Worm (Caenorhabditis elegans) whole organism, dauer: ENCODE data around the gene pqn-89.

Experiments used
- unc-62 ChIP-seq: sonication (generic microtip); optimal IDR thresholded peaks from 2 replicates; lab custom pipeline; 2017; ENCODE audit warnings: missing biosample characterization, missing genetic modification reagents, missing genetic modification characterization

Gene pqn-89

DNA sequence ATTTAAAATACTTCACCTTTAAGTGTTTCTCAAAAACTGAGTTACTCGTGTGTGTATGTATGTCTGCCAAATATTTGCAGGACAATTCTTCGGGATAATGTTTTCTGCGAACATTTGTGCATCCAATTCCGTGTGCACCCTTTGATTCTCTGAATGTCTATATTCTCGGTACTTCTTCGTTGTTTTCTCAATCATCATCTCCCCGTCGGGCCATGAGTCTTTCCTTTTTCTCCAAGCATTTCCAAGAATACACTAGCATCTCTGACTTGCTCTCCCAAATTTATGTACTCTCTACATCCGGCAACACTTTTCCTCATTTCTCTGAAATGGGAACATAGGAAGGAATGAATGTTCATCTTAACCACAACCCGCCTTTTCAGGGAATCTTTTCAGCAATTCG is 8.2 kb downstream of the pqn-89 start:
- no peak for TF ChIP-seq unc-62

DNA sequence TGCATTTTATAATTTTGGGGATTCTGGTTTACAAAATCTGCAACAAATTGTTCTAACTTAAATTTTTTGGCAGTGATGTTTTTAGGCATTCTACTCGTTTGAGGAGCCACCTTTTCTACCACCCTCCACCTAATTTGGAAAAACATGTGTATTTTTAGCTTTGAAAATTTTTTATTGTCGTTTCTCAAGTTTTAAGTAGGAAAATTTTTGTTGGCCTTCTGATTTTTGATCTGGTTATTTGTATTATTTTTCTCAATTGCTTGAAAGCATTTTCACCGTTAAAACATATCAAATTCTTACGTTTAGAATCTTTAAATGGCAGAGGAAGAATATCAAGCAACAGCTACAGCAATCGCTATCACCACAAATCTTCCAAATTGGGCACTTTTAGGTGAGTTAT is 11.3 kb downstream of the pqn-89 start, which contains the start of gene C01G5.7:
Gene C01G5.7, plus strand, starts transcription at position 301 of the 400 bp plus-strand sequence.
- no peak for TF ChIP-seq unc-62

DNA sequence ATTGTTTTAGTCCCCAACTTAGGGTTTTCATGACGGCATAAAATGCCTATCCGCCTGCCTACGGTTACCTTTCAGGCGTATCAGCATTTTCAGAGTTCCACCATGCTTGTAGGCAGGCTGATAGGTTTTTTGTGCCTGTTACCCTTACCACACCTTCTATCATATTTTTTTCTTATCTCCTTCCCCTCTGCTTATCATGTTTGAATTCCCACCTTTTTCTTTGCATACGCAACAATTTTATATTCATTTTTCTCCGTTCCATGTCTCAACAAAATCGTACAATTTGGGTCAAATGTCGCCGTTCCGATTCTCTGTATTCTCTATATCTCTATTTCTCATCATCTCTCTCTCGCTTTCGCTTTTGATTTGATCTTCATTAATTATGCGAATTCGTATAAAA is 13.1 kb downstream of the pqn-89 start, which contains the start of gene C01G5.9:
Gene C01G5.9, plus strand, starts transcription at position 301 of the 400 bp plus-strand sequence.
- TF ChIP-seq unc-62 = no peak

DNA sequence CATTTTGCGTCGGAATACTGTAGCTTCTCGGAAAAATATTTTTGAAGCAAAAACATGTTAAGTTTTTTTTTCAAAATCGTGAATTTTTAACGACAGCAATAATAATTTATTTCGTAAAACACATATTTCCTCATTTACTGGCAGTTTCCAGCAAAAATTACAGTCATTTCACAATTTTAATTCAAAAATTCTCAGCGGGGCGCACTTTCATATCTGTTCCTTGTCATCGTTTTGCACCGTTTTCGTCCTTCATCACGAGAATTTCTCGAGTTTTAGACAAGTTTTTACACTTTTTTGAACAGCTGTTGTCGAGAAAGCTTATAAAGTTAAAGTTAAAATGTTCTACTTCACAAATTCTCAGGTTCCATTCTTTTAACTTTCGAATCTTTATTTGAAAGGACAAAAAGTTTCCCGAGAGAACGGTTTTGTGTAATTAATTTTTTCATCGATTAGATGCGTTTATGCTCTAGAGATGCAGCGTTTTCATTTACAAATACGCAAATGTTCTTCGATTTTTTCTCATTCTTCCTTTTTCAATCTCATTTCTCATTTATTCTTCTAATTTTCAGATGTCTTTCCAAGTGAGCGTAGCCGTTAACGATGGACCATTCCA is 15.9 kb downstream of the pqn-89 start, which contains the start of gene ddi-1:
Gene ddi-1, plus strand, starts transcription at position 563 of the 613 bp plus-strand sequence.
- TF ChIP-seq unc-62 = no peak

DNA sequence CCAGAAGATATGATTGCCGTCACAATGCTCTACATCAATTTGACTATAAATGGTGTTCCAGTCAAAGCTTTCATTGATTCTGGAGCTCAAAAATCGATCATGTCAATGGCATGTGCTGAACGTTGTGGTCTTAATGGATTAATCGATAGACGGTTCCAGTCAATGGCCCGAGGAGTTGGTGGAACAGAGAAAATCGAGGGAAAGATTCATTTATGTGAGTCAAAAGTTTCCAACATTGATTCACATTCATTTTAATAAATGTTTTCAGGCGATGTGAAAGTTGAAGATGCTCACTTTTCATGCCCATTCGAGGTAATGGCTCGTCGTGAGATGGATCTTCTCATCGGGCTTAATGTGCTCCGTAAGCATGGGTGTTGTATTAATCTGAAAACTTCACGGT is 17.2 kb downstream of the pqn-89 start:
- TF ChIP-seq unc-62 = no peak

DNA sequence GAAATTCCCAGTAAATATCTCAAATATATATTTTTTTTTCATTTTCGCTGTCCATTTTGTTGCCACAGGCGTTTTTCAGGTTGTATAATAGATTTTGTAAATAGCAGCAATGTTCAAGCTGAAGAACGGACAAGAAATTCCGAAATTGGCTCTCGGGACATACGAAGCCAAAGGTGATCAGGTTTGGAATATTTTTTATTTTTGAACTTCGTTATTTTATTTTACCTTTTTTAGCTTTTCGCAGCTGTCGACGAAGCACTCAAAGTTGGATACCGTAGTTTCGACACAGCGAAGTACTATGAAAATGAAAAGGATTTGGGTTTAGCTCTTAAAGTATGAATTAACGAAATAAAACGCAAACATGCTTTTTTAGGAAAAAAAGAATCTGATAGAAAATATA is 18.0 kb downstream of the pqn-89 start, which contains the start of gene C01G5.5:
Gene C01G5.5, plus strand, starts transcription at position 80 of the 400 bp plus-strand sequence.
- TF ChIP-seq unc-62 = no peak

DNA sequence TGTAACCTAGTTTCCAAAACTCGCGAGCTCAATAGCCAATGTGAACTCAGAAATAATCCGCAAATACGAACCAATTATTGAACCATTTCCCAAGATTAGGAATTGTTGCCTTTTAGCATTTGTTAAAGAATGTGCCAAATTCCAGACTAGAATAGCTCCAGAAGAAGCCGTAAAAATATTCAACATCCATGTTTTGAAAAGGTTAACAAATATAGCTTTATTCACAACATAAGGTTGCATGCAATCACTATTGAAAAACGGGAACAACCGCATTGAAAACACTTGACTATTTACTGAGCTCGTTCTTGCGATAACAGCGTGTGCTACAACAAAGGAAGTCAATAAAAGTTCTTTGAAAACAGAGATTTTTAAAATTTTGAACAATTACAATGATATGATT is 20.0 kb downstream of the pqn-89 start:
- no peak for TF ChIP-seq unc-62

DNA sequence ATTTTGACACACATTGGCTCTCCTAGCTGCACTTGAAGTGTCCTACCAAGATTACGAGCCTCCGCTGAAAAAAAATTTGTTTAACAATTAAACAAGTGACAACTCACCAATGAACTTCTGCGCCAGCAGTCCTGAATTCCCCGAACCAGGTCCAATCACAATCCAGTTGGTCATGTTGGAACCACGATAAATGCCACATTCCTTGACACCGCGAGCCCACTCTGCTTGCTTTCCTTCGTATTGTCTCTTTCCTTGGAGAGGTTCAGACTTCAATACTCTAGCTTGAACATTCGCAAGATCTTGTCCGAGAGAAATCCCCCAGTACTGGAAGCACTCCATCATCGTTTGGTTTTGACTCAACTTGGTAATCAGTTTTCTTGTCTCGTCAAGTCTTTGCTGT is 21.7 kb downstream of the pqn-89 start:
- TF ChIP-seq unc-62 = no peak

DNA sequence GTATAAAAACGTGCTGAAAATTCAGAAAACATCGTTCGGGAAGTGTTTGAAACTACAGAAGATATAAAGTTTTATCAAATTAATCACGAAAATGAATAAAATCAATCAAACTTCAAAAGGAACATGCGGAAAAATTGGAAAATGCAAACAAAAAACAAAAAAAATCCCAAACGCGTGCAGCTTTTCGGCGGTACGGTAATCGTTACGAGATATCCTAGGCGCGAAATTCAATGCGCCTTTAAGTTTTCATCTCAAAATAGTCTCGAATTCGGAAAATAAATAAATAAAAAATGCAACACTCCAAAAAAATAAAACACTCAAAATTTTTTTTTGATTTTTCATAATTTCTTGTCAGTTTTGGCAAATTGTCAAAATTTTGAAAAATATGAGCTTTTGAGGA is 23.3 kb downstream of the pqn-89 start:
- TF ChIP-seq unc-62 = no peak

DNA sequence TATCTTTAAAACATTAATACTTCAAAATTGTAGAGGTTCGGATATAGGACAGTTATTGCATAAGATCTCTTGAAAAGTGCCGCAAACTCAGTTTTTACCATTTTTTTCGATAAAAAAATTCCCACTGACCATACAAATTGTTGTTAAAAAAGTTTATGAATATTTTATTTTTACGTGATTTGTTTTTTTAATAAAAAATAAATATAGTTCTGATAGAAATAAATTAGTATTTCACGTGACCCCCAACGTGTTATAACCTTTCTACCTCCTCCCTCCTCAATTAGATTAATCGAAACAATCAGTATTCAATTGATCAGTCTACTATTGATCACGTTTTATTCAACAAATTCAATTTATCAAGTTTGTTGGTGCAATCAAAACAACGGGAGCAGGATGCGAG is 24.9 kb downstream of the pqn-89 start, which contains the start of gene C01G5.4:
Gene C01G5.4, plus strand, starts transcription at position 301 of the 400 bp plus-strand sequence.
- no peak for TF ChIP-seq unc-62

DNA sequence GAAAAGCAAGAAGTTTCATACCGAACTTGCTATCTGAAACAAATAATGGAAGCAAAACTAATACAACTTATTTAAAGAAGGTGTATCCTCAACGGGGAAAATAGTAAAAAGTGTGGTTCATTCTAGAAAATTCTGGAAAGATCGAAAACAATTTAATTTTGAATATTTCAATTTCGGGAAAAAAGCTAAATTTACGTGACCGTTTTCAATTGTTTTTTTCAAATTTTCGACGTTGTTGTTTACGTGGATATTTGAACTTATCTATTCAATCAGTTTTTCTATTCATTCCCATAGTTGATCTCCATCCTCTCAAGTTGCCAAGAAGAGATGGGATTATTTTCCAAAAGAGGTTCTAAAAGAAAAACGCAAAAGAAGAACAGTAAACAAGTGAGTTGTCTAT is 29.4 kb downstream of the pqn-89 start, which contains the start of gene C01G5.3:
Gene C01G5.3, plus strand, starts transcription at position 301 of the 400 bp plus-strand sequence.
- TF ChIP-seq unc-62 = no peak

DNA sequence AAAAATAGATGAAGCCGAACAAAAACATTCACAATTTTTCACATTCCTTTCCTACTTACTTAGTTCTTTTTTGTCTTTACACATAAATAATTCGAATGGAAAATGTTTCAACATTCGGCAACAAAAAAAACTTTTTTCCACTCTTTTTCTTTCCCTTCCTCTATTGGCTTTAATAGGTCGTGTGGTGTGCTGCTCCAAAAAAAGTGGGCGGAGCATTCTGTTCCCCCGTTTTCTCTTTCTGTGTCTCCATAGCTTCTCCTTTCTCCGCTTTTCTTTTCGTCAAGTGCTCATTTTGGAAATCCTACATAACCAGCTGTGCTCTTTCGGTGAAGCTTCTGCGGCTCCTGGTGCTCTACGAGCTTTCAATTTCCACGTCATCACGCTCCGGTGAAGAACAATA is 34.9 kb downstream of the pqn-89 start, which contains the start of gene C01G5.25:
Gene C01G5.25, plus strand, starts transcription at position 250 of the 400 bp plus-strand sequence.
- TF ChIP-seq unc-62 = no peak

DNA sequence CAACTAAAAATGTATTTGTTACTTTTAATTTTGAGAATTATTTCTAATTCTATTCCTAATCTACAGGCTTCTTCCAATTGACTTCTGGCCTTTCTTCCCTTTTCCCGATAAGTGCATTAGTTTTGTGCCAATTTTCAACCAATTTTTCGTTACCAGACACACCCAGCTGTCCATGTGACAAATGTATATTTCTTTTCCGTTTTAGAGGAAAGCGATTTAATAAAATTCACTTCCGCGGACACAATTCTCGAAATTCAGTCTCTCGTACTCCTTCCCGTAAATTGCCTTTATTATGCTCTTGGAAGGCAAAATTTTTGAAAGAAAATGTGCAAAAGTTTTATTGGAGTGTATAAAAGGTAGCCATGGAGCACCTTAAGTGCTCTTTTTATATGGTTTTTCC is 36.4 kb downstream of the pqn-89 start:
- no peak for TF ChIP-seq unc-62

DNA sequence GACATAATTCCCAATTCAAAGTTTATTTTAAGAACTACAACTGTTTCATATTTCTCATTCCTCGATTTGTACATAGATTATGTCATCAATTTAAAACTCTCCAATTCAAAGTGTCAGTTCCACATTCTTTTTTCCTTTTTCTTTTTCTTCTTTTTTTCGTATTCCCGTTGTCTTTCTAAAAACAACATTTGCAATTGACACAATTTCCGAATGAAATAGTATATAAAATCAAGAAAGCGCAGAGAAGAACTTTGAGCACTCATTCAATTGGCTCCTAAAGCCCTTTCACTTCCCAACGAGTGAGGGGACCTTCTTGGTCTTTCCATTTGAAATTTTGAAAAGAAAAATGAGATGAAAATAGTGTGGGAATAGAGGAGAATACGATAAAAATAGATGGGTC is 40.9 kb downstream of the pqn-89 start:
- no peak for TF ChIP-seq unc-62

DNA sequence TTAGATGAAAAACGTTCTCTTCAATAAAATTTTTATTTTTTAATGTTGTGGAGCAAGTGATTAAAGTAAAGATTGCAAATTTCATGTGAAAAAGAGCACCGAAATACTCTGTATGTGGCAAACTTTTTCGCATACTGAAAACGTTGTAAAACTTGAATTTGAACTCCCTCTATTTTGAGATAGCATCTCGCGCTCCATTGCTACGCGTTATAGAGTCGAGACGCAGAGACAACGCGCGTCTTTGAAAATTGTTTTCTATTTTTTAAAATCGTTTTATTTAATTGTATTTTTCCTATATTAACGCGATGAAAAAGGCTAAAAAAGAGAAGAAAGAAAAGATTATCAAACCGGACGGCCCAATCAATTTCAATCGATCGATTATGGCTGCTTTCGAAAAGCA is 42.1 kb downstream of the pqn-89 start, which contains the start of gene fan-1:
Gene fan-1, plus strand, starts transcription at position 78 of the 400 bp plus-strand sequence.
- no peak for TF ChIP-seq unc-62

DNA sequence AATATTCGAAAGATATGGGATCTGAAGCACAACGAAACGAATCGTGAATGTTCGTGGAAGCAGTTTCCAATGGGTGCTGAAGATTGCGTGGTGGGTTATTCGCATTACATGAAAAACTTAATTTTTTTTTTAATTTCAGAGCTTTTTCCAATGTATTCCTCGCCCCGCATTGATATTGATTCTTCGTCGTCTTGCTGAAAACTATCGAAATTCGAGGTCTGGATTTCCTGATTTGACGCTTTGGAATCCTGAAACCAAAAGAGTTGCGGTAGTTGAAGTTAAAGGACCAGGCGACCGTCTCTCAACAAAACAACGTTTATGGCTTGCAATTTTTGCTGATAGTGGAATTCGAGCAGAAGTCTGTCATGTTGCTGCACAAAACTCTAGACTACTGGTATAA is 45.5 kb downstream of the pqn-89 start:
- TF ChIP-seq unc-62 = no peak

DNA sequence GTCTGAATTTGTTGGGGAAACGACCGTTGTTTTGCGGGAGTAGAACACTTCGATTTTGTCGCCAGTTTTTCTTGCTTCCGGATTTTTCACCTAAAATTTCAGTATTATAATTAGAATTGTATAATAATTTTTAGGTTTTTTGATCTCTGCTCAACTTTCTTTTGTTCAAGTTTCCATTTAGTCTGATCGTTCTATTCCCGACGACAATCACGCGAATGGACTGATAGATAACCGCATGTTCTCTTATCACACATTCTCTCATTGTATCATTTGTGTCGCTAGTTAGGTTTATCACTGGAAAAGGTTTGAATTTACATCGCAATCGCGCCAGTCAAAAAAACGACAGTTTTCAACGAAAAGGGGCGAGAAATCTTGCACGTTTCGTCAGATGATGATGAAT is 48.3 kb downstream of the pqn-89 start:
- no peak for TF ChIP-seq unc-62
